Worm (Caenorhabditis elegans) whole organism, young adult: ENCODE results near the gene srh-73.

Experiments
- B0035.1 ChIP-seq: sonication (generic microtip); optimal IDR thresholded peaks from 2 replicates; lab custom pipeline; 2016; ENCODE audit warnings: missing genetic modification characterization, mild to moderate bottlenecking, missing compliant biosample characterization, missing genotype, missing genetic modification reagents
- F57C9.4 ChIP-seq: sonication (generic microtip); optimal IDR thresholded peaks from 2 replicates; lab custom pipeline; 2017; ENCODE audit warnings: mild to moderate bottlenecking, missing genetic modification characterization, missing compliant biosample characterization
- Y95B8A.8 ChIP-seq: fragments of 200-800 bp; sonication (Bioruptor generic); IDR thresholded peaks from 2 replicates; pipeline ENCODE4 v1.3.6; 2022; ENCODE audit warnings: missing genetic modification reagents, missing genetic modification characterization, missing compliant biosample characterization
- attf-6 ChIP-seq: fragments of 200-800 bp; sonication (Bioruptor generic); IDR thresholded peaks from 2 replicates; pipeline ENCODE4 v1.3.6; 2022; ENCODE audit warnings: missing genetic modification reagents, missing genetic modification characterization, missing compliant biosample characterization
- bed-1 ChIP-seq: fragments of 200-800 bp; sonication (Bioruptor generic); IDR thresholded peaks from 2 replicates; pipeline ENCODE4 v1.3.6; 2022; ENCODE audit warnings: missing genetic modification reagents, missing genetic modification characterization, missing compliant biosample characterization
- dox-1 ChIP-seq: fragments of 200-800 bp; sonication (Bioruptor generic); IDR thresholded peaks from 2 replicates; pipeline ENCODE4 v1.3.6; 2022; ENCODE audit warnings: missing genetic modification reagents, missing genetic modification characterization, missing compliant biosample characterization
- hlh-26 ChIP-seq: fragments of 200-800 bp; sonication (Bioruptor generic); conservative IDR thresholded peaks from 2 replicates; pipeline ENCODE4 v1.3.6; 2022; ENCODE audit warnings: missing genetic modification reagents, missing genetic modification characterization, missing compliant biosample characterization
- hmg-1.2 ChIP-seq: fragments of 200-800 bp; sonication (Bioruptor generic); IDR thresholded peaks from 2 replicates; pipeline ENCODE4 v1.3.6; 2022; ENCODE audit warnings: missing genetic modification reagents, missing genetic modification characterization, missing compliant biosample characterization
- lin-35 ChIP-seq, 3 experiments: fragments of 150-350 bp in 2 of 3; sonication (generic microtip) in 1 of 3; optimal IDR thresholded peaks; 2 replicates each; lab custom pipeline; 2014 to 2018; ENCODE audit warnings: missing biosample characterization in 3 of 3, missing genetic modification characterization in 3 of 3, missing genetic modification reagents in 3 of 3
- lir-1 ChIP-seq: fragments of 200-800 bp; sonication (Bioruptor generic); conservative IDR thresholded peaks from 2 replicates; pipeline ENCODE4 v1.3.6; 2022; ENCODE audit warnings: missing genetic modification reagents, missing genetic modification characterization, missing compliant biosample characterization
- lsy-27 ChIP-seq: sonication (generic microtip); optimal IDR thresholded peaks from 2 replicates; lab custom pipeline; 2017; ENCODE audit warnings: missing genetic modification characterization, mild to moderate bottlenecking, missing compliant biosample characterization, antibody characterized with exemption, missing genotype, borderline replicate concordance; ENCODE audit not compliant: insufficient read depth
- nhr-90 ChIP-seq: sonication (generic microtip); optimal IDR thresholded peaks from 2 replicates; lab custom pipeline; 2016; ENCODE audit warnings: missing genotype, mild to moderate bottlenecking, missing genetic modification characterization, missing compliant biosample characterization
- rpc-1 ChIP-seq, 2 experiments: fragments of 150-350 bp in 1 of 2; sonication (generic microtip) in 1 of 2; optimal IDR thresholded peaks; 2 replicates each; lab custom pipeline; 2014 to 2018; ENCODE audit warnings: missing biosample characterization in 1 of 2, missing genetic modification characterization in 1 of 2, missing genetic modification reagents in 1 of 2, missing genotype in 1 of 2
- snpc-1.1 ChIP-seq: sonication (generic microtip); optimal IDR thresholded peaks from 2 replicates; lab custom pipeline; 2017; ENCODE audit warnings: missing genetic modification characterization, mild to moderate bottlenecking, missing compliant biosample characterization, antibody characterized with exemption, moderate library complexity, missing genotype, missing genetic modification reagents; ENCODE audit not compliant: insufficient read depth
- snpc-1.3 ChIP-seq: sonication (generic microtip); optimal IDR thresholded peaks from 2 replicates; lab custom pipeline; 2017; ENCODE audit warnings: missing genetic modification characterization, mild to moderate bottlenecking, missing compliant biosample characterization, antibody characterized with exemption, moderate library complexity, missing genotype, missing genetic modification reagents; ENCODE audit not compliant: insufficient read depth

Gene srh-73

ce11 chrII:12550940-12551339 is 39.0 kb downstream of the srh-73 start:
- TF ChIP-seq Y95B8A.8 (GFP tag; lab: Robert Waterston, UW): no peak

- TF ChIP-seq F57C9.4 (tag; lab: Kevin White, UChicago) (no peak), snpc-1.3 (no peak), lsy-27 (tag; lab: Kevin White, UChicago) (no peak)
Measured at ce11 chrII:12555579-12555978, 43.6 kb downstream of the srh-73 start, which contains the start of gene F49C5.11. Gene F49C5.11 (plus strand): TSS chrII:12555879.

ce11 chrII:12560210-12560609 is 48.2 kb downstream of the srh-73 start, which contains the start of gene F49C5.12:
Gene F49C5.12 (minus strand): TSS chrII:12560310.
- no peak for TF ChIP-seq hmg-1.2 (GFP tag; lab: Robert Waterston, UW)
- TF ChIP-seq attf-6 (GFP tag; lab: Robert Waterston, UW): no peak
- TF ChIP-seq bed-1 (GFP tag; lab: Robert Waterston, UW): no peak
- no peak for TF ChIP-seq dox-1 (GFP tag; lab: Robert Waterston, UW)
- no peak for TF ChIP-seq hlh-26 (GFP tag; lab: Robert Waterston, UW)
- TF ChIP-seq B0035.1: no peak
- TF ChIP-seq lin-35 (GFP tag; optimal IDR thresholded peaks at IDR 0.05; lab: Kevin White, UChicago): no peak
- no peak for TF ChIP-seq snpc-1.1
- TF ChIP-seq lir-1 (GFP tag; lab: Robert Waterston, UW): no peak
- no peak for TF ChIP-seq nhr-90 (tag; lab: Kevin White, UChicago)
- no peak for TF ChIP-seq rpc-1 (optimal IDR thresholded peaks at IDR 0.05; lab: Kevin White, UChicago)
- no peak for TF ChIP-seq rpc-1 (tag; optimal IDR thresholded peaks at IDR 0.05; lab: Kevin White, UChicago)
